Worm (Caenorhabditis elegans) whole organism, late embryonic: Measurements from ENCODE around the gene C47A4.5.

ENCODE experiments used
- C08G9.2 ChIP-seq: sonication (generic microtip); optimal IDR thresholded peaks from 2 replicates; lab custom pipeline; 2016; ENCODE audit warnings: mild to moderate bottlenecking, missing genetic modification characterization, moderate library complexity, missing compliant biosample characterization
- K02D7.2 ChIP-seq: sonication (generic microtip); optimal IDR thresholded peaks from 2 replicates; lab custom pipeline; 2017; ENCODE audit warnings: mild to moderate bottlenecking, missing genetic modification characterization, missing compliant biosample characterization
- Y22D7AL.16 ChIP-seq: sonication (generic microtip); optimal IDR thresholded peaks from 2 replicates; lab custom pipeline; 2016; ENCODE audit warnings: missing genetic modification characterization, missing compliant biosample characterization
- ahr-1 ChIP-seq: sonication (generic microtip); optimal IDR thresholded peaks from 2 replicates; lab custom pipeline; 2016; ENCODE audit warnings: missing genetic modification characterization, missing compliant biosample characterization
- ceh-18 ChIP-seq: sonication (generic microtip); optimal IDR thresholded peaks from 2 replicates; lab custom pipeline; 2016; ENCODE audit warnings: missing genetic modification characterization, missing compliant biosample characterization
- ceh-2 ChIP-seq: sonication (generic microtip); optimal IDR thresholded peaks from 2 replicates; lab custom pipeline; 2016; ENCODE audit warnings: missing genotype, missing genetic modification characterization, missing compliant biosample characterization
- ceh-22 ChIP-seq: sonication (generic microtip); optimal IDR thresholded peaks from 2 replicates; lab custom pipeline; 2017; ENCODE audit warnings: missing biosample characterization, missing genetic modification characterization
- ceh-24 ChIP-seq: sonication (generic microtip); optimal IDR thresholded peaks from 2 replicates; lab custom pipeline; 2016; ENCODE audit warnings: mild to moderate bottlenecking, missing genetic modification characterization, missing compliant biosample characterization
- ceh-34 ChIP-seq: sonication (generic microtip); optimal IDR thresholded peaks from 2 replicates; lab custom pipeline; 2016; ENCODE audit warnings: mild to moderate bottlenecking, missing genetic modification characterization, missing compliant biosample characterization
- ceh-48 ChIP-seq: sonication (generic microtip); optimal IDR thresholded peaks from 2 replicates; lab custom pipeline; 2016; ENCODE audit warnings: missing genetic modification characterization, inconsistent platforms, missing compliant biosample characterization
- ceh-6 ChIP-seq: fragments of 200-800 bp; sonication (Bioruptor generic); optimal IDR thresholded peaks from 2 replicates; lab custom pipeline; 2018; ENCODE audit warnings: mild to moderate bottlenecking, missing genetic modification characterization, missing compliant biosample characterization
- dmd-4 ChIP-seq: sonication (generic microtip); optimal IDR thresholded peaks from 2 replicates; lab custom pipeline; 2016; ENCODE audit warnings: borderline replicate concordance, missing genetic modification characterization, missing compliant biosample characterization
- dve-1 ChIP-seq: sonication (generic microtip); optimal IDR thresholded peaks from 2 replicates; lab custom pipeline; 2017; ENCODE audit warnings: antibody characterized with exemption, mild to moderate bottlenecking, missing genetic modification characterization, missing compliant biosample characterization
- elt-4 ChIP-seq: sonication (generic microtip); optimal IDR thresholded peaks from 2 replicates; lab custom pipeline; 2016; ENCODE audit warnings: missing genetic modification characterization, missing compliant biosample characterization
- ets-4 ChIP-seq: sonication (generic microtip); optimal IDR thresholded peaks from 2 replicates; lab custom pipeline; 2016; ENCODE audit warnings: missing genetic modification characterization, missing compliant biosample characterization
- gmeb-2 ChIP-seq: sonication (generic microtip); optimal IDR thresholded peaks from 2 replicates; lab custom pipeline; 2016; ENCODE audit warnings: missing genetic modification characterization, inconsistent platforms, missing compliant biosample characterization
- hlh-30 ChIP-seq: sonication (generic microtip); optimal IDR thresholded peaks from 2 replicates; lab custom pipeline; 2017; ENCODE audit warnings: antibody characterized with exemption, missing genetic modification characterization, missing compliant biosample characterization; ENCODE audit not compliant: insufficient read depth
- hlh-8 ChIP-seq: sonication (generic microtip); optimal IDR thresholded peaks from 2 replicates; lab custom pipeline; 2016; ENCODE audit warnings: missing genotype, missing genetic modification characterization, missing compliant biosample characterization
- lin-11 ChIP-seq: fragments of 200-800 bp; sonication (Bioruptor generic); optimal IDR thresholded peaks from 2 replicates; lab custom pipeline; 2018; ENCODE audit warnings: mild to moderate bottlenecking, missing genetic modification characterization, missing compliant biosample characterization
- mec-3 ChIP-seq: sonication (generic microtip); optimal IDR thresholded peaks from 2 replicates; lab custom pipeline; 2016; ENCODE audit warnings: borderline replicate concordance, missing genetic modification characterization, missing compliant biosample characterization
- nfya-1 ChIP-seq: sonication (generic microtip); optimal IDR thresholded peaks from 2 replicates; lab custom pipeline; 2017; ENCODE audit warnings: missing genetic modification characterization, mild to moderate bottlenecking, missing compliant biosample characterization, antibody characterized with exemption, moderate library complexity
- nhr-11 ChIP-seq: fragments of 150-350 bp; optimal IDR thresholded peaks from 2 replicates; lab custom pipeline; 2014; ENCODE audit warnings: missing biosample characterization, missing genetic modification characterization
- nhr-232 ChIP-seq: sonication (generic microtip); optimal IDR thresholded peaks from 2 replicates; lab custom pipeline; 2016; ENCODE audit warnings: missing genetic modification characterization, missing compliant biosample characterization
- pag-3 ChIP-seq: sonication (generic microtip); optimal IDR thresholded peaks from 2 replicates; lab custom pipeline; 2016; ENCODE audit warnings: missing compliant biosample characterization, missing genetic modification characterization, borderline replicate concordance
- pat-9 ChIP-seq: fragments of 200-800 bp; sonication (Bioruptor generic); optimal IDR thresholded peaks from 2 replicates; lab custom pipeline; 2018; ENCODE audit warnings: mild to moderate bottlenecking, missing genetic modification characterization, moderate library complexity, missing compliant biosample characterization
- pha-4 ChIP-seq: fragments of 150-350 bp; optimal IDR thresholded peaks from 2 replicates; lab custom pipeline; 2018; ENCODE audit warnings: missing biosample characterization, missing genetic modification reagents, missing genetic modification characterization
- pqm-1 ChIP-seq: sonication (generic microtip); optimal IDR thresholded peaks from 2 replicates; lab custom pipeline; 2016; ENCODE audit warnings: missing genetic modification characterization, missing compliant biosample characterization
- pros-1 ChIP-seq: fragments of 150-350 bp; optimal IDR thresholded peaks from 2 replicates; lab custom pipeline; 2014; ENCODE audit warnings: missing biosample characterization, missing genetic modification reagents, missing genetic modification characterization
- rnt-1 ChIP-seq: sonication (generic microtip); optimal IDR thresholded peaks from 2 replicates; lab custom pipeline; 2016; ENCODE audit warnings: missing genetic modification characterization, missing compliant biosample characterization
- sox-4 ChIP-seq: sonication (generic microtip); optimal IDR thresholded peaks from 2 replicates; lab custom pipeline; 2017; ENCODE audit warnings: mild to moderate bottlenecking, missing genetic modification characterization, inconsistent platforms, missing compliant biosample characterization
- tbx-2 ChIP-seq: sonication (generic microtip); optimal IDR thresholded peaks from 2 replicates; lab custom pipeline; 2016; ENCODE audit warnings: missing genetic modification characterization, missing compliant biosample characterization
- tbx-7 ChIP-seq: sonication (generic microtip); optimal IDR thresholded peaks from 2 replicates; lab custom pipeline; 2016; ENCODE audit warnings: missing genotype, missing genetic modification characterization, missing compliant biosample characterization
- ttx-3 ChIP-seq: sonication (generic microtip); optimal IDR thresholded peaks from 2 replicates; lab custom pipeline; 2016; ENCODE audit warnings: missing genetic modification reagents, missing genetic modification characterization, missing compliant biosample characterization
- unc-3 ChIP-seq, 2 experiments: fragments of 200-800 bp in 1 of 2; sonication (Bioruptor generic) in 1 of 2; sonication (generic microtip) in 1 of 2; conservative IDR thresholded peaks in 1 of 2; optimal IDR thresholded peaks in 1 of 2; 2 replicates each; pipeline versions ENCODE4 v1.3.6 to Lab custom; 2016 to 2022; ENCODE audit warnings: missing compliant biosample characterization in 2 of 2, missing genetic modification characterization in 2 of 2, missing genetic modification reagents in 1 of 2
- unc-42 ChIP-seq: sonication (generic microtip); optimal IDR thresholded peaks from 2 replicates; lab custom pipeline; 2016; ENCODE audit warnings: missing genotype, missing genetic modification characterization, missing compliant biosample characterization
- unc-55 ChIP-seq: sonication (generic microtip); optimal IDR thresholded peaks from 2 replicates; lab custom pipeline; 2017; ENCODE audit warnings: missing biosample characterization, missing genetic modification reagents, missing genetic modification characterization
- unc-86 ChIP-seq: sonication (generic microtip); optimal IDR thresholded peaks from 2 replicates; lab custom pipeline; 2016; ENCODE audit warnings: missing genetic modification characterization, missing compliant biosample characterization

The C47A4.5 gene

DNA sequence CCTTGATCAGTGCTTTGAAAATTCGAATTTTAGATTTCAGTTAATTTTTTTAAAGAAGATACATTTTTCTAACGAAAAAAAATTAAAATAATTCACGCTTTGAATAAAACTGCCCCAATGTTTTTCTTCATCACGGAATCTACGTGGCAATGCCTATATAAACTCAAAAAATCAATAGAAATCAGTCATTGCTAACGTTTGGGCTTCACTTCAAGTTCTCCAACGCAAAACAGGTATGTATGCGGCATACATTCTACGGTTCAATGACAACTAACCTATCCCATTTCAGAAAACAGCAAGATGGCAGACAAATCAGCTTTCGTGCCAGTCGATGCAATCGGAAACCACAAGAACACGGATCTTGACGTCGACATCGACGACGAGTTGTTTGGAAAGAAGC is at the start of gene C47A4.5:
TSS of gene C47A4.5 (plus strand) at position 301 of the 400 bp plus-strand sequence.
- TF ChIP-seq Y22D7AL.16 (tag; lab: Kevin White, UChicago) (no peak), K02D7.2 (tag; lab: Kevin White, UChicago) (no peak), pros-1 (tag; lab: Kevin White, UChicago) (no peak), C08G9.2 (tag; lab: Kevin White, UChicago) (no peak), tbx-7 (tag; lab: Kevin White, UChicago) (no peak), dmd-4 (tag; lab: Kevin White, UChicago) (no peak), hlh-30 (tag; lab: Kevin White, UChicago) (no peak), lin-11 (tag; lab: Kevin White, UChicago) (no peak), ceh-18 (tag; lab: Kevin White, UChicago) (no peak), pqm-1 (tag; lab: Kevin White, UChicago) (no peak), unc-3 (GFP tag; conservative IDR thresholded peaks at IDR 0.05; lab: Robert Waterston, UW) (no peak), unc-3 (tag; optimal IDR thresholded peaks at IDR 0.05; lab: Kevin White, UChicago) (no peak), hlh-8 (tag; lab: Kevin White, UChicago) (no peak), ceh-6 (GFP tag; lab: Kevin White, UChicago) (no peak), unc-42 (tag; lab: Kevin White, UChicago) (no peak), ceh-2 (tag; lab: Kevin White, UChicago) (no peak), nfya-1 (no peak)

DNA sequence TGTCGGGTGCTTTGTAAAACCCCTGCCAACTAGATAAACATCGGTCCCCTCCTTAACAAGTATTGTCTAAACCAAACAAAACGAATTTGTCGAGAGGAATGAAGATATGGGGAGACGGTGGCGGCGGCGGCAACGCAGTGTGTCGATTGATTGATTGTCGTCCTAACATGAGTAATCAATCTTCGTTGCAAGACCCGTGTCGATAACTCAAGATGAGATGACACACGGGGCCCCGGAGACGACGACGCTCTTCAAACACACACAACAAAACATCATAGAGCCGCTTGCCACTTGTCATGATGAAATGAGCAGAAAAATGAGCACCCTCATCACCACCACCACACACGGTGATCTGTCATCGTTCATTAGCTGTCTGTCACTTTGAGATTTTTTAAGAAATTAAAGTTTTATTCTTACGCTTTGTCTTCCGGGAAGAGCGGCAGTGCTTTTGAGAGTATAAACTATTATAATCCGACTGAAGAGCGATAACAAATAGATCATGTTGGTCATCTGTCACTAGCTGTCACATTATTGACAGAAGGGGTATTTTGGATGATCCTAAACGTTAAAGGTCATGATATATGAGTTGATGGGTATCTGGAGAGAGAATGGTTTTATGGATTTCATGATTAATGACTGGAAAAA is 49.7 kb upstream of the C47A4.5 start:
- peak; percentile 79 for TF ChIP-seq rnt-1 (tag; lab: Kevin White, UChicago)
- no peak for TF ChIP-seq nfya-1
- no peak for TF ChIP-seq ttx-3
- peak; percentile 26 for TF ChIP-seq pat-9 (tag; lab: Kevin White, UChicago)
- TF ChIP-seq ceh-34 (tag; lab: Kevin White, UChicago) = no peak
- TF ChIP-seq mec-3 (tag; lab: Kevin White, UChicago) = no peak
- TF ChIP-seq unc-3 (GFP tag; conservative IDR thresholded peaks at IDR 0.05; lab: Robert Waterston, UW) = no peak
- peak; percentile 2 for TF ChIP-seq unc-3 (tag; optimal IDR thresholded peaks at IDR 0.05; lab: Kevin White, UChicago)
- no peak for TF ChIP-seq nhr-232 (tag; lab: Kevin White, UChicago)
- TF ChIP-seq unc-55 = peak; percentile 100
- no peak for TF ChIP-seq elt-4 (tag; lab: Kevin White, UChicago)
- TF ChIP-seq K02D7.2 (tag; lab: Kevin White, UChicago) = no peak
- TF ChIP-seq tbx-2 (tag; lab: Kevin White, UChicago) = peak; percentile 28
- TF ChIP-seq ceh-48 (tag; lab: Kevin White, UChicago) = no peak
- TF ChIP-seq nhr-11 = no peak
- TF ChIP-seq ceh-18 (tag; lab: Kevin White, UChicago) = peak; percentile 61
- TF ChIP-seq, all 69 proteins: peak for 6

DNA sequence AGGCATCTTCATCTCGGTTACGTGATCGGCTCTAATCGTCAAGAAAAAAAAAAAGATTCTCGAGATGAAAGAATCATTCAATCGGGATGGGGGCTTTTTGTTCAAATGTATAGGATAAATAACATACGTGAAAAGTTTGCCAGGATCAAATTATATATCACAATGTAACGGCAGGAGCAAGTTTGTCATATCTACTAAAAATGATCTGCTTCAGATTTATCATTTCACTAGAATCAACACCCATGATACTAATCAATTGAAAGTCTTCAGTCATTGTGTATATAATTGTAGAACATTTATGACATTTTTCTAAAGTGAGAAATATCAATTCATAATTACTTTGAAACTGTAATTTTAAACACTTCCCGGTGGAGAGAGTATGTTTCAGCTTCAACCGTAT is 48.6 kb upstream of the C47A4.5 start:
- TF ChIP-seq pag-3 (tag; lab: Kevin White, UChicago) = no peak
- no peak for TF ChIP-seq sox-4 (tag; lab: Kevin White, UChicago)
- no peak for TF ChIP-seq gmeb-2 (tag; lab: Kevin White, UChicago)
- TF ChIP-seq pha-4 (tag; lab: Kevin White, UChicago) = no peak
- TF ChIP-seq rnt-1 (tag; lab: Kevin White, UChicago) = no peak
- no peak for TF ChIP-seq ets-4 (tag; lab: Kevin White, UChicago)
- no peak for TF ChIP-seq ahr-1 (tag; lab: Kevin White, UChicago)
- TF ChIP-seq unc-86 (tag; lab: Kevin White, UChicago) = no peak
- no peak for TF ChIP-seq ceh-34 (tag; lab: Kevin White, UChicago)
- TF ChIP-seq pqm-1 (tag; lab: Kevin White, UChicago) = no peak
- TF ChIP-seq unc-3 (GFP tag; conservative IDR thresholded peaks at IDR 0.05; lab: Robert Waterston, UW) = no peak
- TF ChIP-seq unc-3 (tag; optimal IDR thresholded peaks at IDR 0.05; lab: Kevin White, UChicago) = no peak
- TF ChIP-seq nhr-11 = no peak
- TF ChIP-seq dve-1 (tag; lab: Kevin White, UChicago) = no peak
- no peak for TF ChIP-seq ceh-22 (tag; lab: Kevin White, UChicago)
- no peak for TF ChIP-seq unc-55
- TF ChIP-seq ceh-24 (tag; lab: Kevin White, UChicago) = no peak
